Fruit fly (Drosophila melanogaster): ENCODE measurements around the gene CG5280.

The CG5280 gene

dm6 chr3L:8985132-8985847 lies 4.7 kb downstream of the CG5280 start:
- TF ChIP-seq CG17801 (GFP tag; optimal IDR thresholded peaks at IDR 0.05; ENCODE audit: partially characterized antibody), result no peak

DNA sequence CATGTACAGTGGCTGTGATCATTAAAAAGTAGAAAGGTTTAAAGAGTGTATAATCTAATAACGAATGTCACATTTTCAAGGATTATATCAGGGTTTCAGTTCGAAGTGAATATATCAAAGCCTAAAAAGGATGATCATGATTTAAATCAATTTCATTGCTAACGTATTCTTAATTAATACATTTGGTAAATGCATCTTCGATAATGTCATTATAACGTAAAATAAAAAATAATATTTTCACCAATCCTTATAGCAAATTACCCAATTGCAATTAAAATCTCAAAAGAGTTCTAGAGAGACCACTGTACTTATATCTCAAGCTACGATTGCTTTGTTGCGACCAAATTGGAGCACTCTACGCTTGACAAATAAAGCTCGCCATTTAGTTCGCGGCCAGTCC lies 8.0 kb downstream of the CG5280 start:
- TF ChIP-seq CG17801 (GFP tag; optimal IDR thresholded peaks at IDR 0.05; ENCODE audit: partially characterized antibody), result no peak

dm6 chr3L:8981495-8981894 lies 8.5 kb downstream of the CG5280 start, which contains the start of gene CG13314:
CG13314 (plus strand) TSS chr3L:8981795.
- no peak for TF ChIP-seq CG17801 (GFP tag; optimal IDR thresholded peaks at IDR 0.05; ENCODE audit: partially characterized antibody)

- TF ChIP-seq CG17801 (GFP tag; optimal IDR thresholded peaks at IDR 0.05; ENCODE audit: partially characterized antibody), result no peak
These were observed 10.2 kb downstream of the CG5280 start, which contains the start of gene CG5644 for dm6 chr3L:8979780-8980179. CG5644 (minus strand) TSS chr3L:8979880.

dm6 chr3L:8978678-8979413 lies 11.2 kb downstream of the CG5280 start:
- TF ChIP-seq CG17801 (GFP tag; optimal IDR thresholded peaks at IDR 0.05; ENCODE audit: partially characterized antibody), result no peak

dm6 chr3L:8974478-8975477 lies 15.2 kb downstream of the CG5280 start, which contains the start of the genes pix and Srp68:
pix (minus strand) TSS chr3L:8974765.
Srp68 (plus strand) TSS chr3L:8975046.
- TF ChIP-seq CG17801 (GFP tag; optimal IDR thresholded peaks at IDR 0.05; ENCODE audit: partially characterized antibody), result peak; percentile 51

- peak; percentile 28 for TF ChIP-seq CG17801 (GFP tag; optimal IDR thresholded peaks at IDR 0.05; ENCODE audit: partially characterized antibody)
These were observed 21.6 kb downstream of the CG5280 start, which contains the start of gene CG5026 for dm6 chr3L:8968437-8968836. CG5026 (plus strand) TSS chr3L:8968528.

dm6 chr3L:8966324-8967011 lies 23.6 kb downstream of the CG5280 start, which contains the start of the genes CG5653 and CG5021:
CG5653 (minus strand) TSS chr3L:8966374.
CG5021 (plus strand) TSS chr3L:8966829.
- no peak for TF ChIP-seq CG17801 (GFP tag; optimal IDR thresholded peaks at IDR 0.05; ENCODE audit: partially characterized antibody)

- TF ChIP-seq CG17801 (GFP tag; optimal IDR thresholded peaks at IDR 0.05; ENCODE audit: partially characterized antibody), result no peak
These were observed 25.6 kb downstream of the CG5280 start, which contains the start of gene ValRS-m for dm6 chr3L:8964458-8964857. ValRS-m (minus strand) TSS chr3L:8964769.

DNA sequence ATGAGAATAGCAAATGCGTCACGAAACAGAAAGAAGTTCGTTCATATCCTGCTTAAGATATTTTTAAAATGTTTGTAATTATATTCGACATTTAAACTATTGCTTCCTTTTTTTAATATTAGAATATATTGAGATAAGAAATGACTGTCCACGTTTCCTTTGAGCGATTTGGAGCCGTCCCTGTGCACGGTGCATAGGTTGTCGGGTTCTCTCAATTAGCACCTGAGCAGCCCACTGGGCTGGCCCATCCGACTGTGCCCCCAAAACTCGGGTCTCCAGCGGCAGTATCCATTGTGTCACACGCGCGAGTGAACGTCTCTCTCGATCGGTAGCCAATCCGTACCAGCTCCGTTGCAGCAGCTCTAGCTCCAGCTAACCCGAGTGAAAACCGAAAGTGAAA lies 31.5 kb downstream of the CG5280 start, which contains the start of gene CG13313:
TSS of gene CG13313 (plus strand) at position 301 of the 400 bp plus-strand sequence.
- TF ChIP-seq CG17801 (GFP tag; optimal IDR thresholded peaks at IDR 0.05; ENCODE audit: partially characterized antibody), result no peak

DNA sequence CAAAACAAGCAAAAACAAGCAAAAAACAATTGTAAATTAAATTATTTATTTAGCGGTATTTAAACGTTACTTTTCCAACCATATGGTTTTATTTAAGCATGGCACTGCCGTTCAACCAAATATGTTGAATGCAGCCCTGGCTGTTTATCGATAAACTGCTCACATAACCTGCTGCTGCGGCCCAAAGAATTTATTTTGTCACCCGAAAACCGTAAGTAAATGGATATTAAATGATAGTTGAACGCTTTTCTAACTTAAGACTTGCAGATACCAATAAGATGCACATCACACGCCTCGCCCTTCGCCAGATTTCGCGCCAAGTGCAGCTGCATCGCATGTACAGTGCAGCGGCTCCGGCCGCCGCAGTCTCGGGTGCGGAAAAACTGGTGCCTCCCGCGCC lies 33.4 kb downstream of the CG5280 start, which contains the start of gene mRpL12:
TSS of gene mRpL12 (plus strand) at position 123 of the 400 bp plus-strand sequence.
- TF ChIP-seq CG17801 (GFP tag; optimal IDR thresholded peaks at IDR 0.05; ENCODE audit: partially characterized antibody), result no peak

DNA sequence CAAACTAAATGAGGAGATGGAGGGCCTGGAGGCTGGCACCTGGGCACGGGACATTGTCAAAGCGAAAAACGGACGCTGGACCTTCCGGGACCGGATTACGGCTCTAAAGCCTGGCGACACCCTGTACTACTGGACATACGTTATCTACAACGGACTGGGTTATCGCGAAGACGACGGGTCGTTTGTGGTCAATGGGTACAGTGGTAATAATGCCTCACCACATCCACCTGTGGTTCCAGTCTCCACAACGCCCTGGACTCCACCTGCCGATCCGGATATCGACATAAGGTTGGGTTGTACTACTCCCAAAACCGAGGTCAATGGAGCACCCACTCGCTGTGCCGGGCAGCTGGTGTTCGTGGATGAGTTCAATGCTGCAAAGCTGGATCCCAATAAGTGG lies 34.8 kb downstream of the CG5280 start:
- TF ChIP-seq CG17801 (GFP tag; optimal IDR thresholded peaks at IDR 0.05; ENCODE audit: partially characterized antibody), result no peak

dm6 chr3L:8954648-8955033 lies 35.4 kb downstream of the CG5280 start, which contains the start of gene GNBP3:
GNBP3 (plus strand) TSS chr3L:8955021.
- TF ChIP-seq CG17801 (GFP tag; optimal IDR thresholded peaks at IDR 0.05; ENCODE audit: partially characterized antibody), result no peak
